Fruit fly (Drosophila melanogaster) whole organism, embryonic: ENCODE data around the gene Fur2.

Experiments used
- Ada2b ChIP-seq: fragments of 200-800 bp; sonication (Bioruptor generic); IDR thresholded peaks from 2 replicates; pipeline ENCODE4 v1.3.6; 2022; ENCODE audit warnings: missing biosample characterization, missing genetic modification characterization
- CG14050 ChIP-seq: fragments of 200-800 bp; sonication (Bioruptor generic); IDR thresholded peaks from 3 replicates; pipeline ENCODE4 v1.3.6; 2022; ENCODE audit warnings: missing biosample characterization, missing genetic modification characterization
- CG2875 ChIP-seq: fragments of 200-800 bp; sonication (Bioruptor generic); optimal IDR thresholded peaks from 2 replicates; lab custom pipeline; 2017; ENCODE audit warnings: missing biosample characterization, mild to moderate bottlenecking, missing genetic modification characterization, missing genetic modification reagents
- CG31388 ChIP-seq: fragments of 200-800 bp; sonication (Bioruptor generic); optimal IDR thresholded peaks from 2 replicates; lab custom pipeline; 2016; ENCODE audit warnings: missing biosample characterization, missing genetic modification characterization
- CG3163 ChIP-seq: fragments of 200-800 bp; sonication (Bioruptor generic); optimal IDR thresholded peaks from 3 replicates; lab custom pipeline; 2016; ENCODE audit warnings: missing biosample characterization, missing genetic modification characterization
- CG4404 ChIP-seq: fragments of 200-800 bp; sonication (Bioruptor generic); IDR thresholded peaks from 2 replicates; pipeline ENCODE4 v1.3.6; 2022; ENCODE audit warnings: missing biosample characterization, missing genetic modification characterization
- Chrac-16 ChIP-seq: fragments of 200-800 bp; sonication (Bioruptor generic); optimal IDR thresholded peaks from 3 replicates; lab custom pipeline; 2016; ENCODE audit warnings: missing biosample characterization, missing genetic modification characterization
- Lim3 ChIP-seq: fragments of 200-800 bp; sonication (Bioruptor generic); IDR thresholded peaks from 2 replicates; pipeline ENCODE4 v1.3.6; 2022; ENCODE audit warnings: missing biosample characterization, missing genetic modification characterization
- NK7.1 ChIP-seq: fragments of 200-800 bp; sonication (Bioruptor generic); optimal IDR thresholded peaks from 3 replicates; lab custom pipeline; 2016; ENCODE audit warnings: missing biosample characterization, missing genetic modification characterization
- her ChIP-seq: fragments of 200-800 bp; sonication (Bioruptor generic); optimal IDR thresholded peaks from 2 replicates; lab custom pipeline; 2016; ENCODE audit warnings: missing biosample characterization, missing genetic modification characterization
- pita ChIP-seq: fragments of 200-800 bp; sonication (Bioruptor generic); optimal IDR thresholded peaks from 2 replicates; lab custom pipeline; 2017; ENCODE audit warnings: missing biosample characterization, mild to moderate bottlenecking, missing genetic modification characterization
- prd ChIP-seq, 3 experiments: fragments of >200 bp in 2 of 3; fragments of 200-800 bp in 1 of 3; sonication (Bioruptor generic) in 1 of 3; optimal IDR thresholded peaks in 2 of 3; IDR thresholded peaks in 1 of 3; 2 replicates in 2 of 3; 3 replicates in 1 of 3; pipeline versions ENCODE4 v1.3.6 to Lab custom; 2017 to 2022; ENCODE audit warnings: missing biosample characterization in 1 of 3, missing genetic modification characterization in 1 of 3
- pros ChIP-seq: fragments of 200-800 bp; sonication (Bioruptor generic); optimal IDR thresholded peaks from 3 replicates; lab custom pipeline; 2019; ENCODE audit warnings: missing biosample characterization, mild to moderate bottlenecking, missing genetic modification characterization, moderate library complexity

- TF ChIP-seq Ada2b (GFP tag; lab: Robert Waterston, UW) (no peak), CG14050 (GFP tag; lab: Robert Waterston, UW) (no peak), pros (peak; percentile 50), CG4404 (GFP tag; lab: Robert Waterston, UW) (no peak), pita (GFP tag; lab: Kevin White, UChicago) (no peak), Lim3 (GFP tag; lab: Robert Waterston, UW) (no peak), her (GFP tag; lab: Kevin White, UChicago) (no peak), CG3163 (GFP tag; lab: Kevin White, UChicago) (no peak), Chrac-16 (GFP tag; lab: Kevin White, UChicago) (no peak), CG2875 (GFP tag; lab: Kevin White, UChicago) (no peak), prd (optimal IDR thresholded peaks at IDR 0.05; lab: Kevin White, UChicago) (no peak), prd (GFP tag; IDR thresholded peaks at IDR 0.05; lab: Robert Waterston, UW) (no peak), NK7.1 (GFP tag; lab: Kevin White, UChicago) (no peak), CG31388 (GFP tag; lab: Kevin White, UChicago) (no peak)
Observed at dm6 chrX:16372492-16373350, at the start of gene Fur2.
